Worm (Caenorhabditis elegans) whole organism, L4 larva: ENCODE data around the gene rps-11.

Experiments used
- F10B5.3 ChIP-seq: sonication (generic microtip); optimal IDR thresholded peaks from 2 replicates; lab custom pipeline; 2016; ENCODE audit warnings: mild to moderate bottlenecking, missing genetic modification characterization, missing compliant biosample characterization
- F49E8.2 ChIP-seq: sonication (generic microtip); optimal IDR thresholded peaks from 2 replicates; lab custom pipeline; 2016; ENCODE audit warnings: missing compliant biosample characterization, mild to moderate bottlenecking, missing genetic modification characterization, borderline replicate concordance
- T20F7.1 ChIP-seq: fragments of 200-800 bp; sonication (Bioruptor generic); optimal IDR thresholded peaks from 2 replicates; lab custom pipeline; 2018; ENCODE audit warnings: mild to moderate bottlenecking, missing genetic modification characterization, missing compliant biosample characterization
- T26A8.4 ChIP-seq: fragments of 200-800 bp; sonication (Bioruptor generic); IDR thresholded peaks from 2 replicates; pipeline ENCODE4 v1.3.6; 2022; ENCODE audit warnings: missing genetic modification characterization, missing compliant biosample characterization
- Y105C5A.15 ChIP-seq: fragments of 200-800 bp; sonication (Bioruptor generic); IDR thresholded peaks from 2 replicates; pipeline ENCODE4 v1.3.6; 2022; ENCODE audit warnings: missing genetic modification characterization, missing compliant biosample characterization
- Y48G9A.11 ChIP-seq: fragments of 200-800 bp; sonication (Bioruptor generic); IDR thresholded peaks from 2 replicates; pipeline ENCODE4 v1.3.6; 2022; ENCODE audit warnings: missing genetic modification reagents, missing genetic modification characterization, missing compliant biosample characterization
- Y75B8A.6 ChIP-seq: fragments of 200-800 bp; sonication (Bioruptor generic); IDR thresholded peaks from 2 replicates; pipeline ENCODE4 v1.3.6; 2022; ENCODE audit warnings: missing genetic modification reagents, missing genetic modification characterization, missing compliant biosample characterization
- aha-1 ChIP-seq: fragments of 150-350 bp; peaks from one replicate; lab custom pipeline; 2014; ENCODE audit warnings: missing biosample characterization, missing genetic modification characterization
- ama-1 ChIP-seq: fragments of 150-350 bp; optimal IDR thresholded peaks from 2 replicates; lab custom pipeline; 2014; ENCODE audit warnings: inconsistent platforms, mixed read lengths
- ceh-20 ChIP-seq: fragments of 200-800 bp; sonication (Bioruptor generic); IDR thresholded peaks from 2 replicates; pipeline ENCODE4 v1.3.6; 2022; ENCODE audit warnings: missing genetic modification reagents, missing genetic modification characterization, missing compliant biosample characterization
- ceh-32 ChIP-seq: sonication (generic microtip); optimal IDR thresholded peaks from 2 replicates; lab custom pipeline; 2016; ENCODE audit warnings: mild to moderate bottlenecking, missing genetic modification characterization, missing compliant biosample characterization; ENCODE audit not compliant: poor library complexity
- ces-1 ChIP-seq: fragments of 150-350 bp; sonication (generic microtip); optimal IDR thresholded peaks from 4 replicates; lab custom pipeline; 2014; ENCODE audit warnings: missing biosample characterization, missing genetic modification reagents, missing genetic modification characterization
- ctbp-1 ChIP-seq: fragments of 200-800 bp; sonication (Bioruptor generic); IDR thresholded peaks from 2 replicates; pipeline ENCODE4 v1.3.6; 2022; ENCODE audit warnings: missing genetic modification reagents, missing genetic modification characterization, missing compliant biosample characterization
- dmd-6 ChIP-seq: fragments of 200-800 bp; sonication (Bioruptor generic); IDR thresholded peaks from 2 replicates; pipeline ENCODE4 v1.3.6; 2022; ENCODE audit warnings: missing genetic modification reagents, missing genetic modification characterization, missing compliant biosample characterization
- dpl-1 ChIP-seq: fragments of 150-350 bp; optimal IDR thresholded peaks from 2 replicates; lab custom pipeline; 2014; ENCODE audit warnings: missing biosample characterization, missing genetic modification reagents, missing genetic modification characterization
- duxl-1 ChIP-seq: sonication (generic microtip); optimal IDR thresholded peaks from 2 replicates; lab custom pipeline; 2016; ENCODE audit warnings: mild to moderate bottlenecking, missing genetic modification characterization, moderate library complexity, missing compliant biosample characterization; ENCODE audit not compliant: poor library complexity
- dve-1 ChIP-seq: sonication (generic microtip); optimal IDR thresholded peaks from 2 replicates; lab custom pipeline; 2017; ENCODE audit warnings: antibody characterized with exemption, mild to moderate bottlenecking, missing genetic modification characterization, missing compliant biosample characterization; ENCODE audit not compliant: insufficient read depth
- egl-27 ChIP-seq: sonication (generic microtip); optimal IDR thresholded peaks from 3 replicates; lab custom pipeline; 2017; ENCODE audit warnings: missing biosample characterization, missing genetic modification reagents, missing genetic modification characterization
- egl-43 ChIP-seq: fragments of 200-800 bp; sonication (Bioruptor generic); IDR thresholded peaks from 2 replicates; pipeline ENCODE4 v1.3.6; 2022; ENCODE audit warnings: missing genetic modification reagents, missing genetic modification characterization, missing compliant biosample characterization
- gei-8 ChIP-seq: fragments of 200-800 bp; sonication (Bioruptor generic); optimal IDR thresholded peaks from 2 replicates; lab custom pipeline; 2018; ENCODE audit warnings: mild to moderate bottlenecking, missing genetic modification characterization, missing compliant biosample characterization
- hlh-30 ChIP-seq: sonication (generic microtip); optimal IDR thresholded peaks from 2 replicates; lab custom pipeline; 2017; ENCODE audit warnings: antibody characterized with exemption, mild to moderate bottlenecking, missing genetic modification characterization, missing compliant biosample characterization; ENCODE audit not compliant: insufficient read depth
- jun-1 ChIP-seq: fragments of 150-350 bp; optimal IDR thresholded peaks from 2 replicates; lab custom pipeline; 2014; ENCODE audit warnings: missing biosample characterization, missing genetic modification reagents, missing genetic modification characterization
- lin-13 ChIP-seq: fragments of 150-350 bp; optimal IDR thresholded peaks from 2 replicates; lab custom pipeline; 2014; ENCODE audit warnings: missing biosample characterization, missing genetic modification reagents, missing genetic modification characterization
- lin-38 ChIP-seq: fragments of 200-800 bp; sonication (Bioruptor generic); IDR thresholded peaks from 2 replicates; pipeline ENCODE4 v1.3.6; 2022; ENCODE audit warnings: missing genetic modification reagents, missing genetic modification characterization, missing compliant biosample characterization
- lsy-2 ChIP-seq, 2 experiments: fragments of 150-350 bp in 1 of 2; sonication (generic microtip) in 1 of 2; optimal IDR thresholded peaks; 2 replicates each; lab custom pipeline; 2014 to 2017; ENCODE audit warnings: missing biosample characterization in 2 of 2, missing genetic modification characterization in 2 of 2
- mdt-29 ChIP-seq: fragments of 200-800 bp; sonication (Bioruptor generic); IDR thresholded peaks from 2 replicates; pipeline ENCODE4 v1.3.6; 2022; ENCODE audit warnings: missing genetic modification reagents, missing genetic modification characterization, missing compliant biosample characterization
- mes-2 ChIP-seq: sonication (generic microtip); optimal IDR thresholded peaks from 2 replicates; lab custom pipeline; 2016; ENCODE audit warnings: missing genotype, mild to moderate bottlenecking, missing genetic modification characterization, missing compliant biosample characterization; ENCODE audit not compliant: poor library complexity, severe bottlenecking
- nhr-237 ChIP-seq: sonication (generic microtip); optimal IDR thresholded peaks from 2 replicates; lab custom pipeline; 2017; ENCODE audit warnings: missing biosample characterization, missing genetic modification characterization
- nhr-25 ChIP-seq: sonication (generic microtip); optimal IDR thresholded peaks from 2 replicates; lab custom pipeline; 2017; ENCODE audit warnings: missing genetic modification characterization, mild to moderate bottlenecking, missing compliant biosample characterization, antibody characterized with exemption, moderate library complexity, borderline replicate concordance; ENCODE audit not compliant: insufficient read depth
- nhr-48 ChIP-seq: sonication (generic microtip); optimal IDR thresholded peaks from 2 replicates; lab custom pipeline; 2016; ENCODE audit warnings: mild to moderate bottlenecking, missing genetic modification characterization, missing compliant biosample characterization
- nhr-76 ChIP-seq: fragments of 150-350 bp; optimal IDR thresholded peaks from 2 replicates; lab custom pipeline; 2014; ENCODE audit warnings: missing biosample characterization, missing genetic modification characterization
- rbr-2 ChIP-seq: sonication (generic microtip); optimal IDR thresholded peaks from 2 replicates; lab custom pipeline; 2016; ENCODE audit warnings: missing genotype, missing genetic modification characterization, missing compliant biosample characterization
- sdz-12 ChIP-seq: fragments of 200-800 bp; sonication (Bioruptor generic); optimal IDR thresholded peaks from 2 replicates; lab custom pipeline; 2018; ENCODE audit warnings: mild to moderate bottlenecking, missing genetic modification characterization, missing compliant biosample characterization
- set-16 ChIP-seq: fragments of 200-800 bp; sonication (Bioruptor generic); IDR thresholded peaks from 2 replicates; pipeline ENCODE4 v1.3.6; 2022; ENCODE audit warnings: missing genetic modification reagents, missing genetic modification characterization, missing compliant biosample characterization
- skn-1 ChIP-seq: fragments of 150-350 bp; optimal IDR thresholded peaks from 2 replicates; lab custom pipeline; 2014; ENCODE audit warnings: missing biosample characterization, missing genetic modification characterization
- snpc-1.2 ChIP-seq: fragments of 200-800 bp; sonication (Bioruptor generic); IDR thresholded peaks from 2 replicates; pipeline ENCODE4 v1.3.6; 2022; ENCODE audit warnings: missing genetic modification reagents, missing genetic modification characterization, missing compliant biosample characterization
- snpc-4 ChIP-seq: fragments of 150-350 bp; optimal IDR thresholded peaks from 2 replicates; lab custom pipeline; 2014; ENCODE audit warnings: missing biosample characterization, missing genetic modification characterization
- tag-97 ChIP-seq: fragments of 200-800 bp; sonication (Bioruptor generic); IDR thresholded peaks from 2 replicates; pipeline ENCODE4 v1.3.6; 2022; ENCODE audit warnings: missing genetic modification characterization, missing compliant biosample characterization
- tra-1 ChIP-seq: fragments of 200-800 bp; sonication (Bioruptor generic); IDR thresholded peaks from 2 replicates; pipeline ENCODE4 v1.3.6; 2022; ENCODE audit warnings: missing genetic modification reagents, missing genetic modification characterization, missing compliant biosample characterization
- unc-130 ChIP-seq: sonication (generic microtip); optimal IDR thresholded peaks from 2 replicates; lab custom pipeline; 2016; ENCODE audit warnings: missing genetic modification reagents, missing genetic modification characterization, missing compliant biosample characterization
- zag-1 ChIP-seq: fragments of 150-350 bp; optimal IDR thresholded peaks from 2 replicates; lab custom pipeline; 2014; ENCODE audit warnings: missing biosample characterization, missing genetic modification characterization

Gene rps-11

DNA sequence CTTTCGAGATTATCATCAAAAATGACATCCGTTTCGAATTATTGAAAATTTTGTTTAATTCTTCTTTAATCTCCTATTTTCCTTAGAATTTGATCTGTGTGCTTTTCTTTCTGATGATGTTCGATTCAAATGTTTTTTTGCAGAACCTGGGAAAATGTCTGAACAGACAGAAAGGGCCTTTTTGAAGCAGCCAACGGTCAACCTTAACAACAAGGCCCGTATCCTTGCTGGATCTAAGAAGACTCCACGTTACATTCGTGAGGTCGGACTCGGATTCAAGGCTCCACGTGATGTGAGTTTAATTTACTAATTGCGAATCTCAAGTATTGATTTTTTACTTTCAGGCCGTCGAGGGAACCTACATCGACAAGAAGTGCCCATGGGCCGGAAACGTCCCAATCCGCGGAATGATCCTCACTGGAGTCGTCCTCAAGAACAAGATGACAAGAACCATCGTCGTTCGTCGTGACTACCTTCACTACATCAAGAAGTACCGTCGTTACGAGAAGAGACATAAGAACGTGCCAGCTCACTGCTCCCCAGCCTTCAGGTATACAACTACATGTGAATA lies at the start of gene rps-11:
TSS of gene rps-11 (plus strand) at position 144 of the 571 bp plus-strand sequence.
- TF ChIP-seq egl-43 (GFP tag; lab: Robert Waterston, UW) (0 out of 2 replicates have a peak, but pooled peaks have one; percentile 6), unc-130 (GFP tag; lab: Kevin White, UChicago) (no peak), aha-1 (peak; percentile 92), mes-2 (tag; lab: Kevin White, UChicago) (no peak)

DNA sequence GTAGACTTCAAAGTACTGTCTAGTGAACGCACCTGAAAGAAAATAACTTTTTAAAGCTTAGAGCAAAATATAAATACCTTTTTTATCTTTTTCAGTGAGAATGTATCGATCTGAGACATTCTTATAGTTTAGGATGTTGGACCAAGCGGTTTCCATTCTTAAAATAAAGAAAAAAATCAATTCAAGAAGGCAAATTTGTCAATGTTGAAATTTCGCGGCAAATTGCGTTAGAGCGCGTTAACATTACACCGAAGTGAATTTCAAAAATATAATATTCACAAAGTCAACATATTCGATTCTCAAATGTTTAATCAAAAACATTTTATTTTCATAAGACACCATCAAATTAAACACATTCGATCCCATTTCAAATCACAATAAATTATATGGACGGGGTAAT lies 40.8 kb upstream of the rps-11 start, which contains the start of gene F12F6.7:
TSS of gene F12F6.7 (minus strand) at position 157 of the 400 bp plus-strand sequence.
- TF ChIP-seq dpl-1 (GFP tag; lab: Kevin White, UChicago) (peak; percentile 21), F49E8.2 (tag; lab: Kevin White, UChicago) (peak; percentile 28), unc-130 (GFP tag; lab: Kevin White, UChicago) (no peak), lin-38 (GFP tag; lab: Robert Waterston, UW) (no peak), T20F7.1 (GFP tag; lab: Kevin White, UChicago) (peak; percentile 1), ama-1 (lab: Kevin White, UChicago) (peak; percentile 6), aha-1 (peak; percentile 13)

DNA sequence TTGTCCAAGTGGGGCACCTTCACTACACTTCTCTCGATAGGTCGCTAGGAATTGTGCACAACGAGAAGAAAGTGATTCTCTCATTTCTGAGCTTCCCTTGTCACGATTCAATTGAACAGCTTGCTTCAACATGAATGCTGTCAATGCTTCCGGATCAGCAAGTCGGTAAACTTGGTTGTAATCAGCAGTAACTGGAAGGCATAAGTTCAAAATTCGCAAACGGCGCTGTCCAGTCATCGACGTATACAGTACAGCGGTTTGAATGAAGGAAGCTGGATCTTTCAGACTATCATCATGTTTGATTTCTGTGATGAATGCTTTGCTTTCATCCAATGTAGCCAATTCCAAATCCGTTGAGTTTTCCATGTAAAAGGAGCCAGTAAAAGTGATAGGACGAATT lies 39.4 kb upstream of the rps-11 start:
- no peak for TF ChIP-seq egl-27 (tag; lab: Kevin White, UChicago)
- peak; percentile 94 for TF ChIP-seq aha-1

DNA sequence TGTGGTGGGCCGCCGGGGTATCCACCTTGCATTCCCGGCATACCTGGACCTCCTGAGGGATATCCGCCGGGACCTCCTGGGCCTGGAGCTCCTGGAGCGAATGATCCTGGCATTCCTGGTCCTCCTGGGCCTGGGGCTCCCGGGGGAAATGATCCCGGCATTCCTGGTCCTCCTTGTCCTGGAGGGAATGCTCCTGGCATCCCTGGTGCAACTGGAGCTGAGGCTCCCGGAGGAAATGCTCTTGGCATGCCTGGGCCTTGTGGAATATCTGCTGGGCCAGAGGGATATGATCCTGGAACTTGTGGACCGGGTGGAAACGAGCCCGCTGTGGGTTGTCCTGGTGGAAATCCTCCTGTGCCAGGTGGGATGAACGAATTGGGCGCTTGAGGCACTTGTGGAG lies 37.4 kb upstream of the rps-11 start:
- TF ChIP-seq lin-13 (GFP tag; lab: Kevin White, UChicago) (no peak), Y105C5A.15 (GFP tag; lab: Robert Waterston, UW) (no peak), Y48G9A.11 (GFP tag; lab: Robert Waterston, UW) (0 out of 2 replicates have a peak, but pooled peaks have one; percentile 14), aha-1 (peak; percentile 0), sdz-12 (GFP tag; lab: Kevin White, UChicago) (no peak), set-16 (peak; percentile 96)
- TF ChIP-seq, all 104 proteins: peak for 3

DNA sequence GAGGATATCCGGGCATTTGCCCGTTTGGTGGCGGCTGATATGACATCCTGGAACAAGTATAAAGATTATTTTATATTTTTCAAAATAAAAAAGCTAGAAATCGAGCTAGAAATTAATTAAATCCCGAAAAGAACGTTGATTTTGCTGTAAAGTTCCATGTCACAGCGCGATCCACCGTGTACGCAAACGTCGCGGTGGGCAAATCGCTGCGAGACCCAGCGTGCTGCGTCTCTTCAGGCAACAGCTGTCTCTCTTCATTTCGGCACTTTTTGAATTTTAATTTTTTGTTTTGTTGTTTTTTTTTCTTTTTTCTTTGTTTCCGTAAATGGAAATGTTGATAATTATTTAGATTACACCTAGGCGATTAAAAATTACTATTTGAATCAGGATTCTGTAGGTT lies 36.3 kb upstream of the rps-11 start, which contains the start of gene sec-24.1:
TSS of gene sec-24.1 (minus strand) at position 49 of the 400 bp plus-strand sequence.
- TF ChIP-seq dve-1 (tag; lab: Kevin White, UChicago) (peak; percentile 95), tra-1 (no peak), dmd-6 (GFP tag; lab: Robert Waterston, UW) (peak; percentile 54), gei-8 (no peak), hlh-30 (tag; lab: Kevin White, UChicago) (peak; percentile 89), snpc-4 (tag; lab: Kevin White, UChicago) (no peak), lin-13 (GFP tag; lab: Kevin White, UChicago) (peak; percentile 52), T26A8.4 (GFP tag; lab: Robert Waterston, UW) (peak; percentile 88), rbr-2 (peak; percentile 82), nhr-237 (tag; lab: Kevin White, UChicago) (no peak), ctbp-1 (GFP tag; lab: Robert Waterston, UW) (peak; percentile 71), duxl-1 (tag; lab: Kevin White, UChicago) (peak; percentile 87), tag-97 (GFP tag; lab: Robert Waterston, UW) (no peak), ama-1 (lab: Kevin White, UChicago) (no peak), snpc-1.2 (GFP tag; lab: Robert Waterston, UW) (0 out of 2 replicates have a peak, but pooled peaks have one; percentile 16), nhr-48 (tag; lab: Kevin White, UChicago) (peak; percentile 61), nhr-25 (tag; lab: Kevin White, UChicago) (peak; percentile 50), ceh-20 (GFP tag; lab: Robert Waterston, UW) (peak; percentile 77), nhr-76 (tag; lab: Kevin White, UChicago) (no peak), mdt-29 (GFP tag; lab: Robert Waterston, UW) (peak; percentile 50; the same call in 1 of the 2 replicates), lsy-2 (tag; optimal IDR thresholded peaks at IDR 0.05; lab: Kevin White, UChicago) (peak; percentile 99 to 100), F10B5.3 (peak; percentile 41), skn-1 (tag; lab: Kevin White, UChicago) (no peak), Y75B8A.6 (GFP tag; lab: Robert Waterston, UW) (no peak), ceh-32 (tag; lab: Kevin White, UChicago) (no peak), ces-1 (no peak), jun-1 (tag; lab: Kevin White, UChicago) (peak; percentile 53), lin-38 (GFP tag; lab: Robert Waterston, UW) (peak; percentile 80), zag-1 (tag; lab: Kevin White, UChicago) (peak; percentile 5)
